Worm (Caenorhabditis elegans) whole organism, L3 larva: ENCODE data around the gene F14D7.12.
"Not testable (repeated sequence)": the region's sequence is repeated elsewhere in the genome, so short reads cannot be mapped to it uniquely, and the experiment has no call there.

Experiments used
- ZK546.5 ChIP-seq: sonication (generic microtip); optimal IDR thresholded peaks from 2 replicates; lab custom pipeline; 2017; ENCODE audit warnings: missing biosample characterization, missing genetic modification characterization
- aly-2 ChIP-seq: fragments of 150-350 bp; optimal IDR thresholded peaks from 2 replicates; lab custom pipeline; 2014; ENCODE audit warnings: missing biosample characterization, missing genetic modification characterization
- ceh-16 ChIP-seq: sonication (generic microtip); optimal IDR thresholded peaks from 2 replicates; lab custom pipeline; 2017; ENCODE audit warnings: missing biosample characterization, missing genetic modification characterization
- ceh-28 ChIP-seq: fragments of 150-350 bp; optimal IDR thresholded peaks from 2 replicates; lab custom pipeline; 2014; ENCODE audit warnings: missing biosample characterization, missing genetic modification reagents, missing genetic modification characterization
- ceh-82 ChIP-seq: fragments of 150-350 bp; optimal IDR thresholded peaks from 2 replicates; lab custom pipeline; 2014; ENCODE audit warnings: missing biosample characterization, missing genetic modification characterization
- ceh-9 ChIP-seq: sonication (generic microtip); optimal IDR thresholded peaks from 2 replicates; lab custom pipeline; 2018; ENCODE audit warnings: missing biosample characterization, missing genetic modification characterization
- egl-27 ChIP-seq: sonication (generic microtip); optimal IDR thresholded peaks from 4 replicates; lab custom pipeline; 2017; ENCODE audit warnings: missing biosample characterization, missing genetic modification reagents, missing genetic modification characterization
- egl-5 ChIP-seq: fragments of 150-350 bp; optimal IDR thresholded peaks from 2 replicates; lab custom pipeline; 2017; ENCODE audit warnings: missing biosample characterization, missing genetic modification reagents, missing genetic modification characterization, inconsistent platforms
- elt-1 ChIP-seq: fragments of 150-350 bp; optimal IDR thresholded peaks from 2 replicates; lab custom pipeline; 2014; ENCODE audit warnings: missing biosample characterization, missing genetic modification characterization
- elt-2 ChIP-seq: sonication (generic microtip); optimal IDR thresholded peaks from 2 replicates; lab custom pipeline; 2016; ENCODE audit warnings: missing genetic modification reagents, mild to moderate bottlenecking, missing genetic modification characterization, missing compliant biosample characterization
- elt-3 ChIP-seq, 3 experiments: fragments of 150-350 bp in 1 of 3; sonication (generic microtip) in 2 of 3; optimal IDR thresholded peaks; 2 replicates in 2 of 3; 4 replicates in 1 of 3; lab custom pipeline; 2014 to 2017; ENCODE audit warnings: missing biosample characterization in 3 of 3, missing genetic modification characterization in 3 of 3
- eor-1 ChIP-seq, 2 experiments: fragments of 150-350 bp; optimal IDR thresholded peaks; 2 replicates each; lab custom pipeline; 2014 to 2018; ENCODE audit warnings: missing biosample characterization in 2 of 2, missing genetic modification characterization in 2 of 2
- fkh-10 ChIP-seq: sonication (generic microtip); optimal IDR thresholded peaks from 2 replicates; lab custom pipeline; 2017; ENCODE audit warnings: missing biosample characterization, missing genetic modification reagents, missing genetic modification characterization
- fos-1 ChIP-seq: fragments of 150-350 bp; optimal IDR thresholded peaks from 2 replicates; lab custom pipeline; 2014; ENCODE audit warnings: missing biosample characterization, missing genetic modification characterization
- hmg-11 ChIP-seq: sonication (generic microtip); optimal IDR thresholded peaks from 2 replicates; lab custom pipeline; 2016; ENCODE audit warnings: missing genetic modification characterization, missing compliant biosample characterization
- lin-15B ChIP-seq: fragments of 150-350 bp; optimal IDR thresholded peaks from 2 replicates; lab custom pipeline; 2014; ENCODE audit warnings: missing biosample characterization, missing genetic modification characterization
- lin-39 ChIP-seq: fragments of 150-350 bp; optimal IDR thresholded peaks from 2 replicates; lab custom pipeline; 2018; ENCODE audit warnings: missing biosample characterization, missing genetic modification reagents, missing genetic modification characterization
- lsy-12 ChIP-seq: sonication (generic microtip); optimal IDR thresholded peaks from 2 replicates; lab custom pipeline; 2016; ENCODE audit warnings: mild to moderate bottlenecking, missing genetic modification characterization, missing compliant biosample characterization
- mdl-1 ChIP-seq: fragments of 150-350 bp; optimal IDR thresholded peaks from 2 replicates; lab custom pipeline; 2014; ENCODE audit warnings: missing biosample characterization, missing genetic modification characterization
- mml-1 ChIP-seq: fragments of 150-350 bp; sonication (generic microtip); optimal IDR thresholded peaks from 3 replicates; lab custom pipeline; 2014; ENCODE audit warnings: missing biosample characterization, missing genetic modification characterization
- nhr-11 ChIP-seq: fragments of 150-350 bp; optimal IDR thresholded peaks from 2 replicates; lab custom pipeline; 2014; ENCODE audit warnings: missing biosample characterization, missing genetic modification characterization
- nhr-23 ChIP-seq: fragments of 150-350 bp; optimal IDR thresholded peaks from 2 replicates; lab custom pipeline; 2014; ENCODE audit warnings: missing biosample characterization, missing genetic modification reagents, missing genetic modification characterization
- nhr-25 ChIP-seq: sonication (generic microtip); optimal IDR thresholded peaks from 2 replicates; lab custom pipeline; 2017; ENCODE audit warnings: missing biosample characterization, missing genetic modification characterization
- nhr-28 ChIP-seq: fragments of 150-350 bp; optimal IDR thresholded peaks from 2 replicates; lab custom pipeline; 2014; ENCODE audit warnings: missing biosample characterization, missing genetic modification characterization
- nhr-43 ChIP-seq: sonication (generic microtip); optimal IDR thresholded peaks from 2 replicates; lab custom pipeline; 2016; ENCODE audit warnings: mild to moderate bottlenecking, missing genetic modification characterization, missing compliant biosample characterization; ENCODE audit not compliant: poor library complexity, severe bottlenecking
- nhr-76 ChIP-seq: fragments of 150-350 bp; sonication (generic microtip); optimal IDR thresholded peaks from 5 replicates; lab custom pipeline; 2014; ENCODE audit warnings: missing biosample characterization, missing genetic modification characterization
- nhr-77 ChIP-seq: fragments of 150-350 bp; optimal IDR thresholded peaks from 2 replicates; lab custom pipeline; 2014; ENCODE audit warnings: missing biosample characterization, missing genetic modification characterization
- pqm-1 ChIP-seq: fragments of 150-350 bp; optimal IDR thresholded peaks from 2 replicates; lab custom pipeline; 2017; ENCODE audit warnings: missing biosample characterization, missing genetic modification characterization, inconsistent platforms
- skn-1 ChIP-seq: fragments of 150-350 bp; optimal IDR thresholded peaks from 2 replicates; lab custom pipeline; 2014; ENCODE audit warnings: missing biosample characterization, missing genetic modification characterization
- snpc-4 ChIP-seq: fragments of 150-350 bp; optimal IDR thresholded peaks from 2 replicates; lab custom pipeline; 2014; ENCODE audit warnings: missing biosample characterization, missing genetic modification characterization
- tbx-2 ChIP-seq: sonication (generic microtip); optimal IDR thresholded peaks from 2 replicates; lab custom pipeline; 2016; ENCODE audit warnings: mild to moderate bottlenecking, missing genetic modification characterization, missing compliant biosample characterization
- unc-39 ChIP-seq: sonication (generic microtip); optimal IDR thresholded peaks from 4 replicates; lab custom pipeline; 2017; ENCODE audit warnings: missing biosample characterization, missing genetic modification characterization
- zag-1 ChIP-seq: fragments of 150-350 bp; optimal IDR thresholded peaks from 2 replicates; lab custom pipeline; 2014; ENCODE audit warnings: missing biosample characterization, missing genetic modification characterization
- ztf-11 ChIP-seq: fragments of 150-350 bp; optimal IDR thresholded peaks from 2 replicates; lab custom pipeline; 2014; ENCODE audit warnings: missing biosample characterization, missing genetic modification characterization
- ztf-4 ChIP-seq: fragments of 150-350 bp; optimal IDR thresholded peaks from 2 replicates; lab custom pipeline; 2014; ENCODE audit warnings: missing biosample characterization, missing genetic modification characterization

The F14D7.12 gene

ce11 chrV:14267326-14267942 is 32.4 kb upstream of the F14D7.12 start:
- TF ChIP-seq aly-2 (tag; lab: Kevin White, UChicago) = no peak
- TF ChIP-seq snpc-4 (tag; lab: Kevin White, UChicago) = peak; percentile 1

ce11 chrV:14268616-14269015 is 31.2 kb upstream of the F14D7.12 start, which contains the start of gene F40G12.4:
TSS of gene F40G12.4 (minus strand) at chrV:14268716.
- TF ChIP-seq fkh-10 (GFP tag; lab: Kevin White, UChicago) = no peak
- TF ChIP-seq tbx-2 = no peak
- no peak for TF ChIP-seq hmg-11
- no peak for TF ChIP-seq ztf-4 (tag; lab: Kevin White, UChicago)
- TF ChIP-seq ceh-82 (tag; lab: Kevin White, UChicago) = no peak
- TF ChIP-seq eor-1 (tag; optimal IDR thresholded peaks at IDR 0.05; lab: Kevin White, UChicago) = no peak
- TF ChIP-seq nhr-23 = no peak
- no peak for TF ChIP-seq lin-15B
- TF ChIP-seq ceh-16 (tag; lab: Kevin White, UChicago) = no peak
- TF ChIP-seq skn-1 (tag; lab: Kevin White, UChicago) = no peak
- no peak for TF ChIP-seq lsy-12 (tag; lab: Kevin White, UChicago)
- TF ChIP-seq fos-1 (tag; lab: Kevin White, UChicago) = no peak
- TF ChIP-seq nhr-25 (tag; lab: Kevin White, UChicago) = no peak
- TF ChIP-seq nhr-11 (tag; lab: Kevin White, UChicago) = no peak
- no peak for TF ChIP-seq nhr-43 (tag; lab: Kevin White, UChicago)

- TF ChIP-seq fkh-10 (GFP tag; lab: Kevin White, UChicago) (no peak), nhr-77 (no peak), fos-1 (tag; lab: Kevin White, UChicago) (no peak), egl-5 (no peak), ztf-11 (tag; lab: Kevin White, UChicago) (no peak), ceh-28 (tag; lab: Kevin White, UChicago) (no peak), elt-2 (tag; lab: Kevin White, UChicago) (no peak)
- TF ChIP-seq, all 47 proteins: peak for 0
These were observed 29.1 kb upstream of the F14D7.12 start, which contains the start of gene F40G12.5 for ce11 chrV:14270729-14271128. TSS of gene F40G12.5 (minus strand) at chrV:14270829.

- TF ChIP-seq fos-1 (tag; lab: Kevin White, UChicago) = no peak
These were observed 26.8 kb upstream of the F14D7.12 start, which contains the start of gene F40G12.6 for ce11 chrV:14273019-14273418. TSS of gene F40G12.6 (minus strand) at chrV:14273119.

ce11 chrV:14274268-14274667 is 25.5 kb upstream of the F14D7.12 start, which contains the start of gene F40G12.7:
TSS of gene F40G12.7 (plus strand) at chrV:14274568.
- TF ChIP-seq skn-1, ceh-28, lin-39 (tag; lab: Kevin White, UChicago): not testable (repeated sequence)

ce11 chrV:14279777-14280176 is 20.0 kb upstream of the F14D7.12 start, which contains the start of gene srt-33:
TSS of gene srt-33 (minus strand) at chrV:14279877.
- TF ChIP-seq mml-1 (no peak), ztf-11 (tag; lab: Kevin White, UChicago) (no peak), zag-1 (tag; lab: Kevin White, UChicago) (no peak), egl-27 (tag; lab: Kevin White, UChicago) (no peak), ceh-82 (tag; lab: Kevin White, UChicago) (no peak), elt-3 (tag; optimal IDR thresholded peaks at IDR 0.05; lab: Kevin White, UChicago) (no peak), snpc-4 (tag; lab: Kevin White, UChicago) (no peak), unc-39 (tag; lab: Kevin White, UChicago) (no peak), ceh-9 (no peak), mdl-1 (no peak), elt-1 (tag; lab: Kevin White, UChicago) (no peak), ceh-28 (tag; lab: Kevin White, UChicago) (no peak), ZK546.5 (tag; lab: Kevin White, UChicago) (no peak), aly-2 (tag; lab: Kevin White, UChicago) (no peak), nhr-76 (tag; lab: Kevin White, UChicago) (no peak), lsy-12 (tag; lab: Kevin White, UChicago) (no peak), pqm-1 (tag; lab: Kevin White, UChicago) (no peak), nhr-28 (tag; lab: Kevin White, UChicago) (no peak), fkh-10 (GFP tag; lab: Kevin White, UChicago) (no peak)
